Fruit fly (Drosophila melanogaster) whole organism, prepupa: ENCODE data around the gene CG42764.

ENCODE experiments used
- Blimp-1 ChIP-seq: fragments of 200-800 bp; sonication (Bioruptor generic); optimal IDR thresholded peaks from 3 replicates; lab custom pipeline; 2017; ENCODE audit warnings: missing biosample characterization, missing genetic modification characterization, mild to moderate bottlenecking, moderate library complexity, missing genetic modification reagents
- CG10631 ChIP-seq: fragments of 200-800 bp; sonication (Bioruptor generic); optimal IDR thresholded peaks from 2 replicates; lab custom pipeline; 2016; ENCODE audit warnings: missing biosample characterization, missing genetic modification characterization
- CG10669 ChIP-seq: fragments of 200-800 bp; sonication (Bioruptor generic); optimal IDR thresholded peaks from 3 replicates; lab custom pipeline; 2018; ENCODE audit warnings: missing biosample characterization, mild to moderate bottlenecking, missing genetic modification characterization, moderate library complexity
- CG11294 ChIP-seq: fragments of 200-800 bp; sonication (Bioruptor generic); IDR thresholded peaks from 2 replicates; pipeline ENCODE4 v1.3.6; 2022; ENCODE audit warnings: missing biosample characterization, missing genetic modification characterization
- CG11762 ChIP-seq: fragments of 200-800 bp; sonication (Bioruptor generic); optimal IDR thresholded peaks from 3 replicates; lab custom pipeline; 2016; ENCODE audit warnings: missing biosample characterization, missing genetic modification characterization; ENCODE audit not compliant: insufficient read depth
- CG11902 ChIP-seq: fragments of 200-800 bp; sonication (Bioruptor generic); optimal IDR thresholded peaks from 3 replicates; lab custom pipeline; 2016; ENCODE audit warnings: missing biosample characterization, missing genetic modification characterization
- CG15336 ChIP-seq: fragments of 200-800 bp; sonication (Bioruptor generic); IDR thresholded peaks from 2 replicates; pipeline ENCODE4 v1.3.6; 2022; ENCODE audit warnings: missing biosample characterization, missing genetic modification characterization
- CG1621 ChIP-seq: fragments of 200-800 bp; sonication (Bioruptor generic); optimal IDR thresholded peaks from 3 replicates; lab custom pipeline; 2018; ENCODE audit warnings: missing biosample characterization, mild to moderate bottlenecking, missing genetic modification characterization
- CG16779 ChIP-seq: fragments of 200-800 bp; sonication (Bioruptor generic); optimal IDR thresholded peaks from 3 replicates; lab custom pipeline; 2017; ENCODE audit warnings: missing biosample characterization, mild to moderate bottlenecking, missing genetic modification characterization
- CG3032 ChIP-seq: fragments of 200-800 bp; optimal IDR thresholded peaks from 2 replicates; lab custom pipeline; 2019; ENCODE audit warnings: missing biosample characterization, mild to moderate bottlenecking, missing genetic modification characterization, moderate library complexity
- CG31627 ChIP-seq: fragments of 200-800 bp; sonication (Bioruptor generic); optimal IDR thresholded peaks from 3 replicates; lab custom pipeline; 2016; ENCODE audit warnings: missing biosample characterization, missing genetic modification characterization
- CG32006 ChIP-seq: fragments of 200-800 bp; sonication (Bioruptor generic); optimal IDR thresholded peaks from 3 replicates; lab custom pipeline; 2017; ENCODE audit warnings: missing biosample characterization, mild to moderate bottlenecking, missing genetic modification characterization
- CG34406 ChIP-seq: fragments of 200-800 bp; sonication (Bioruptor generic); optimal IDR thresholded peaks from 3 replicates; lab custom pipeline; 2016; ENCODE audit warnings: missing biosample characterization, missing genetic modification characterization
- CG3919 ChIP-seq: fragments of 200-800 bp; sonication (Bioruptor generic); optimal IDR thresholded peaks from 3 replicates; lab custom pipeline; 2016; ENCODE audit warnings: missing biosample characterization, missing genetic modification characterization
- CG4318 ChIP-seq: fragments of 200-800 bp; sonication (Bioruptor generic); optimal IDR thresholded peaks from 3 replicates; lab custom pipeline; 2017; ENCODE audit warnings: missing biosample characterization, mild to moderate bottlenecking, missing genetic modification characterization
- CG6163 ChIP-seq: fragments of 200-800 bp; sonication (Bioruptor generic); IDR thresholded peaks from 3 replicates; pipeline ENCODE4 v1.3.6; 2022; ENCODE audit warnings: missing biosample characterization, missing genetic modification characterization
- CG6276 ChIP-seq: fragments of 200-800 bp; sonication (Bioruptor generic); optimal IDR thresholded peaks from 2 replicates; lab custom pipeline; 2017; ENCODE audit warnings: missing biosample characterization, mild to moderate bottlenecking, missing genetic modification characterization
- CG6792 ChIP-seq: fragments of 200-800 bp; sonication (Bioruptor generic); optimal IDR thresholded peaks from 3 replicates; lab custom pipeline; 2016; ENCODE audit warnings: missing biosample characterization, missing genetic modification characterization
- CG6854 ChIP-seq: fragments of 200-800 bp; sonication (Bioruptor generic); optimal IDR thresholded peaks from 2 replicates; lab custom pipeline; 2017; ENCODE audit warnings: missing biosample characterization, mild to moderate bottlenecking, missing genetic modification characterization
- CG7368 ChIP-seq: fragments of 200-800 bp; sonication (Bioruptor generic); optimal IDR thresholded peaks from 3 replicates; lab custom pipeline; 2016; ENCODE audit warnings: missing biosample characterization, missing genetic modification characterization
- CG8119 ChIP-seq: fragments of 200-800 bp; sonication (Bioruptor generic); IDR thresholded peaks from 3 replicates; pipeline ENCODE4 v1.3.6; 2022; ENCODE audit warnings: missing biosample characterization, missing genetic modification characterization
- CG8319 ChIP-seq: fragments of 200-800 bp; sonication (Bioruptor generic); optimal IDR thresholded peaks from 3 replicates; lab custom pipeline; 2016; ENCODE audit warnings: missing biosample characterization, missing genetic modification characterization
- CG8632 ChIP-seq: fragments of 200-800 bp; sonication (Bioruptor generic); optimal IDR thresholded peaks from 3 replicates; lab custom pipeline; 2016; ENCODE audit warnings: missing biosample characterization, missing genetic modification characterization
- CG9139 ChIP-seq: fragments of 200-800 bp; sonication (Bioruptor generic); optimal IDR thresholded peaks from 3 replicates; lab custom pipeline; 2017; ENCODE audit warnings: missing biosample characterization, mild to moderate bottlenecking, missing genetic modification characterization
- Ets21C ChIP-seq: fragments of 200-800 bp; sonication (Bioruptor generic); optimal IDR thresholded peaks from 3 replicates; lab custom pipeline; 2016; ENCODE audit warnings: missing biosample characterization, missing genetic modification characterization
- Ets96B ChIP-seq: fragments of 200-800 bp; optimal IDR thresholded peaks from 2 replicates; lab custom pipeline; 2019; ENCODE audit warnings: missing biosample characterization, mild to moderate bottlenecking, missing genetic modification characterization, moderate library complexity
- Gug ChIP-seq: fragments of 200-800 bp; sonication (Bioruptor generic); IDR thresholded peaks from 2 replicates; pipeline ENCODE4 v1.3.6; 2022; ENCODE audit warnings: missing biosample characterization, missing genetic modification characterization
- Hr38 ChIP-seq: sonication (Bioruptor generic); optimal IDR thresholded peaks from 2 replicates; lab custom pipeline; 2016; ENCODE audit warnings: missing biosample characterization, missing genetic modification characterization
- Hr39 ChIP-seq: fragments of 200-800 bp; sonication (Bioruptor generic); optimal IDR thresholded peaks from 2 replicates; lab custom pipeline; 2016; ENCODE audit warnings: missing biosample characterization, missing genetic modification characterization
- Hr4 ChIP-seq: fragments of 200-800 bp; sonication (Bioruptor generic); optimal IDR thresholded peaks from 3 replicates; lab custom pipeline; 2016; ENCODE audit warnings: missing biosample characterization, missing genetic modification characterization
- Lpt ChIP-seq: fragments of 200-800 bp; sonication (Bioruptor generic); optimal IDR thresholded peaks from 3 replicates; lab custom pipeline; 2016; ENCODE audit warnings: missing biosample characterization, missing genetic modification characterization
- Met ChIP-seq: fragments of 200-800 bp; sonication (Bioruptor generic); optimal IDR thresholded peaks from 3 replicates; lab custom pipeline; 2016; ENCODE audit warnings: missing biosample characterization, missing genetic modification characterization
- OdsH ChIP-seq: fragments of 200-800 bp; sonication (Bioruptor generic); optimal IDR thresholded peaks from 3 replicates; lab custom pipeline; 2016; ENCODE audit warnings: missing biosample characterization, missing genetic modification characterization
- Sox102F ChIP-seq: fragments of 200-800 bp; sonication (Bioruptor generic); optimal IDR thresholded peaks from 2 replicates; lab custom pipeline; 2016; ENCODE audit warnings: missing biosample characterization, mild to moderate bottlenecking, missing genetic modification characterization
- Sox14 ChIP-seq: fragments of 200-800 bp; sonication (Bioruptor generic); optimal IDR thresholded peaks from 3 replicates; lab custom pipeline; 2016; ENCODE audit warnings: missing biosample characterization, missing genetic modification characterization
- Sox15 ChIP-seq: fragments of 200-800 bp; sonication (Bioruptor generic); optimal IDR thresholded peaks from 3 replicates; lab custom pipeline; 2016; ENCODE audit warnings: missing biosample characterization, missing genetic modification characterization
- achi ChIP-seq: fragments of 200-800 bp; sonication (Bioruptor generic); optimal IDR thresholded peaks from 3 replicates; lab custom pipeline; 2016; ENCODE audit warnings: missing biosample characterization, missing genetic modification characterization
- acj6 ChIP-seq: fragments of 200-800 bp; sonication (Bioruptor generic); optimal IDR thresholded peaks from 3 replicates; lab custom pipeline; 2016; ENCODE audit warnings: missing biosample characterization, missing genetic modification characterization
- cyc ChIP-seq: fragments of 200-800 bp; sonication (Bioruptor generic); optimal IDR thresholded peaks from 3 replicates; lab custom pipeline; 2016; ENCODE audit warnings: missing biosample characterization, missing genetic modification characterization
- dac ChIP-seq: fragments of 200-800 bp; sonication (Bioruptor generic); optimal IDR thresholded peaks from 2 replicates; lab custom pipeline; 2017; ENCODE audit warnings: missing biosample characterization, mild to moderate bottlenecking, missing genetic modification characterization
- dsx ChIP-seq: fragments of 200-800 bp; optimal IDR thresholded peaks from 3 replicates; lab custom pipeline; 2019; ENCODE audit warnings: missing biosample characterization, mild to moderate bottlenecking, missing genetic modification characterization, moderate library complexity; ENCODE audit not compliant: poor library complexity, severe bottlenecking
- eg ChIP-seq: fragments of 200-800 bp; sonication (Bioruptor generic); IDR thresholded peaks from 3 replicates; pipeline ENCODE4 v1.3.6; 2022; ENCODE audit warnings: missing biosample characterization, missing genetic modification characterization
- esn ChIP-seq: fragments of 200-800 bp; sonication (Bioruptor generic); optimal IDR thresholded peaks from 2 replicates; lab custom pipeline; 2016; ENCODE audit warnings: missing biosample characterization, mild to moderate bottlenecking, missing genetic modification characterization, moderate library complexity
- fd59A ChIP-seq: fragments of 200-800 bp; sonication (Bioruptor generic); optimal IDR thresholded peaks from 2 replicates; lab custom pipeline; 2017; ENCODE audit warnings: missing biosample characterization, mild to moderate bottlenecking, missing genetic modification characterization, missing genetic modification reagents
- fd85E ChIP-seq: fragments of 200-800 bp; sonication (Bioruptor generic); optimal IDR thresholded peaks from 3 replicates; lab custom pipeline; 2016; ENCODE audit warnings: missing biosample characterization, missing genetic modification characterization
- fkh ChIP-seq: fragments of 200-800 bp; sonication (Bioruptor generic); optimal IDR thresholded peaks from 3 replicates; lab custom pipeline; 2017; ENCODE audit warnings: missing biosample characterization, mild to moderate bottlenecking, missing genetic modification characterization, moderate library complexity
- lz ChIP-seq: fragments of 200-800 bp; sonication (Bioruptor generic); optimal IDR thresholded peaks from 3 replicates; lab custom pipeline; 2016; ENCODE audit warnings: missing biosample characterization, missing genetic modification characterization
- pdm3 ChIP-seq: fragments of 200-800 bp; sonication (Bioruptor generic); optimal IDR thresholded peaks from 3 replicates; lab custom pipeline; 2016; ENCODE audit warnings: missing biosample characterization, missing genetic modification characterization
- salr ChIP-seq, 2 experiments: fragments of 200-800 bp; sonication (Bioruptor generic); optimal IDR thresholded peaks; 3 replicates each; lab custom pipeline; 2016 to 2018; ENCODE audit warnings: missing biosample characterization in 2 of 2, missing genetic modification characterization in 2 of 2, mild to moderate bottlenecking in 1 of 2
- ss ChIP-seq, 2 experiments: fragments of 200-800 bp; sonication (Bioruptor generic); optimal IDR thresholded peaks; 2 replicates in 1 of 2; 3 replicates in 1 of 2; lab custom pipeline; 2017 to 2018; ENCODE audit warnings: mild to moderate bottlenecking in 2 of 2, missing biosample characterization in 2 of 2, missing genetic modification characterization in 2 of 2, moderate library complexity in 1 of 2
- svp ChIP-seq: fragments of 200-800 bp; sonication (Bioruptor generic); peaks from one replicate; lab custom pipeline; 2016; ENCODE audit warnings: missing biosample characterization, missing genetic modification characterization
- vri ChIP-seq: fragments of 200-800 bp; sonication (Bioruptor generic); optimal IDR thresholded peaks from 3 replicates; lab custom pipeline; 2016; ENCODE audit warnings: missing biosample characterization, mild to moderate bottlenecking, missing genetic modification characterization

CG42764 gene

DNA sequence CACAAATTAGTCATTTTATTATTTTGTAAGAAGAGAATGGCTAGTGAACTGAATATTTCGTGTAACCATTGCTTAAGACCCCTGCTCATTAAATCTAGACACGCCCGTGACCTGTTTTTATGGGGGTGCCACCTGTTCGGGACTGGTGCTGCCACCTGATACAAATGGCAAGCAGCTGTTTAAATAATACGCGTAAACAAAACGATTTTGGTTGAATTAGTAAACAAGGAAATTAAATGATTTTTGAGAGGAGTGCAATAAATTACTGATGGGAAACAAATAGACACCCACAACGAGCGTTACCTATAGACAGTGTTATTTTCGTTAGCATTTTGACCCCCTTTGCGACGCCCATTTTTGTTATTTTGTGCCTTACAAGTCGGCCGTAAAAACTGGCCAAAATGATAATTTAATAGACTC lies 9.0 kb upstream of the CG42764 start:
- peak; percentile 68 for TF ChIP-seq Sox15
- TF ChIP-seq fkh (GFP tag; lab: Kevin White, UChicago), result peak; percentile 98
- TF ChIP-seq salr (GFP tag; optimal IDR thresholded peaks at IDR 0.05; lab: Kevin White, UChicago), result peak; percentile 54 to 85
- TF ChIP-seq Ets96B, result peak; percentile 81
- peak; percentile 87 for TF ChIP-seq CG7368 (GFP tag; lab: Kevin White, UChicago)
- TF ChIP-seq eg (GFP tag; lab: Robert Waterston, UW), result no peak
- peak; percentile 78 for TF ChIP-seq CG10669 (GFP tag; lab: Kevin White, UChicago)
- peak; percentile 86 for TF ChIP-seq OdsH (GFP tag; lab: Kevin White, UChicago)
- TF ChIP-seq esn, result peak; percentile 92
- TF ChIP-seq CG8632 (GFP tag; lab: Kevin White, UChicago), result peak; percentile 79
- peak; percentile 56 for TF ChIP-seq fd59A (GFP tag; lab: Kevin White, UChicago)
- peak; percentile 63 for TF ChIP-seq Blimp-1 (GFP tag; lab: Kevin White, UChicago)
- TF ChIP-seq cyc, result peak; percentile 91
- peak; percentile 88 for TF ChIP-seq CG31627 (GFP tag; lab: Kevin White, UChicago)
- TF ChIP-seq dac (GFP tag; lab: Kevin White, UChicago), result peak; percentile 65
- no peak for TF ChIP-seq CG15336
- TF ChIP-seq Hr39 (GFP tag; lab: Kevin White, UChicago), result peak; percentile 86
- peak; percentile 77 for TF ChIP-seq dsx
- TF ChIP-seq CG3032, result peak; percentile 80
- TF ChIP-seq CG6792, result peak; percentile 85
- TF ChIP-seq Hr4 (GFP tag; lab: Kevin White, UChicago), result peak; percentile 89
- peak; percentile 87 for TF ChIP-seq Sox14 (GFP tag; lab: Kevin White, UChicago)
- TF ChIP-seq Sox102F, result peak; percentile 87
- peak; percentile 91 for TF ChIP-seq svp (GFP tag; lab: Kevin White, UChicago)
- TF ChIP-seq CG9139 (GFP tag; lab: Kevin White, UChicago), result peak; percentile 28
- TF ChIP-seq CG32006, result peak; percentile 89
- peak; percentile 72 for TF ChIP-seq CG11902 (GFP tag; lab: Kevin White, UChicago)
- peak; percentile 88 for TF ChIP-seq CG10631
- no peak for TF ChIP-seq CG8119
- TF ChIP-seq pdm3 (GFP tag; lab: Kevin White, UChicago), result peak; percentile 88
- peak; percentile 14 for TF ChIP-seq fd85E (GFP tag; lab: Kevin White, UChicago)
- TF ChIP-seq acj6, result peak; percentile 83
- peak; percentile 78 for TF ChIP-seq Ets21C (GFP tag; lab: Kevin White, UChicago)
- TF ChIP-seq CG16779 (tag; lab: Kevin White, UChicago), result peak; percentile 74
- peak; percentile 85 for TF ChIP-seq CG4318 (GFP tag; lab: Kevin White, UChicago)
- TF ChIP-seq Lpt (GFP tag; lab: Kevin White, UChicago), result peak; percentile 86
- peak; percentile 83 for TF ChIP-seq CG6276 (GFP tag; lab: Kevin White, UChicago)
- TF ChIP-seq CG34406 (GFP tag; lab: Kevin White, UChicago), result peak; percentile 88
- peak; percentile 54 for TF ChIP-seq Hr38 (GFP tag; lab: Kevin White, UChicago)
- peak; percentile 52 to 74 for TF ChIP-seq ss (GFP tag; optimal IDR thresholded peaks at IDR 0.05; lab: Kevin White, UChicago)
- TF ChIP-seq CG6163 (GFP tag; lab: Robert Waterston, UW), result no peak
- peak; percentile 93 for TF ChIP-seq CG3919 (GFP tag; lab: Kevin White, UChicago)
- TF ChIP-seq vri, result peak; percentile 74
- TF ChIP-seq Met (GFP tag; lab: Kevin White, UChicago), result peak; percentile 84
- no peak for TF ChIP-seq Gug (GFP tag; lab: Robert Waterston, UW)
- TF ChIP-seq CG8319 (GFP tag; lab: Kevin White, UChicago), result peak; percentile 75
- peak; percentile 88 for TF ChIP-seq achi (GFP tag; lab: Kevin White, UChicago)
- TF ChIP-seq CG11762, result peak; percentile 79
- TF ChIP-seq CG1621 (tag; lab: Kevin White, UChicago), result peak; percentile 67
- peak; percentile 67 for TF ChIP-seq CG6854
- peak; percentile 85 for TF ChIP-seq lz (GFP tag; lab: Kevin White, UChicago)
- TF ChIP-seq CG11294, result no peak
